Fruit fly (Drosophila melanogaster) Kc167 (cell line): Measurements from ENCODE around the gene Med.

Source experiments
- Myc ChIP-seq: fragments of >200 bp; optimal IDR thresholded peaks from 2 replicates; lab custom pipeline; 2017; ENCODE audit warnings: missing external identifiers
- Sin3A ChIP-seq: fragments of >200 bp; optimal IDR thresholded peaks from 2 replicates; lab custom pipeline; 2018; ENCODE audit warnings: missing external identifiers
- h ChIP-seq: fragments of >200 bp; optimal IDR thresholded peaks from 3 replicates; lab custom pipeline; 2018; ENCODE audit warnings: missing external identifiers
- insv ChIP-seq: fragments of >200 bp; optimal IDR thresholded peaks from 3 replicates; lab custom pipeline; 2018; ENCODE audit warnings: missing external identifiers
- psq ChIP-seq: fragments of >200 bp; optimal IDR thresholded peaks from 2 replicates; lab custom pipeline; 2017; ENCODE audit warnings: missing external identifiers
- ttk ChIP-seq: sonication (Bioruptor generic); optimal IDR thresholded peaks from 2 replicates; lab custom pipeline; 2017; ENCODE audit warnings: missing external identifiers

Med gene

DNA sequence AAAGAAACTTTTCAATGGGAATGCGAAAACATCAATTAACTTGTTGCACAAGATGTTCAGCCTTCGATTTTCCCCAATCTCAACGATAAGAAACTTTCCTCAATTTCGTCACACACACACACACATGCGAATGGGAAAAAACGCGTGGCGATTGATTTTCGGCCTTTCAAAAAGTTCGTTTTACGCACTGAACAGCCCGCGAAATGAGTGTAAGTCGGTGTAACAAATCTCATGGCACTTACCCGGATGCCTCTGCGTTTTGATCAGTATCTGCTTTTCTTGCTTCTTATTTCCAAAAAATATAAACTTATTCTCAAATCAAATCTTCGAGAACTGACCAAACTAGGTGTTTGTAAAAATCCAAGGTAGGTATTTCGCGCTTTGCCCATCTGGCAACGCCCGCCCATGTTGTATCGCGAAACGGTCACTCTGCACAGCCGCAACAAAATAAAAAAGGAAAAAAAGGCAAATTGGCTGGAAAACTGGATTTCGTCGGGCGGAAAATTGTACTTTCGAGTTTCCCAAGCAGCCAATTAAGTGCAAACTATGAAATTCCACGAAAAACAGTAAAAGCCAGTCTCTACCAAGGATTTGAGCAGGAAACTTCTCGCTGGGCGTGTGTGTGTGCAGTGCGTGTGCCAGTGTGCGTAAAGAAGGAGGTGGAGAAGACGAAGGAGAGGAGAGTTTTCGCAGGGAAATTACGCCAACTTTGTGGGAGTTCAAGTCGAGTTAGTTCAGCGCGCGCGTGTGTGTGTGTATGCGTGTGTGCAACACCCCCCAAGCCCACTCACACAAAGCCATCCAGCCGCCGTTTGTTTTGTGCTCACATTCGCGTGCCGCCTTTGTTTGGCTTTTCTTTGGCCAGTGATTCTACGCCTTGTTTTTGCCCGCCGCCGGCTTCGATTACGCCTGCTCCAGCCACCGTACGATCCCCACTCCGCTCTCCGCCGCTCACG, at the start of gene Med:
TSS of gene Med (plus strand) at position 408 of the 956 bp plus-strand sequence.
- TF ChIP-seq Sin3A: no peak
- TF ChIP-seq psq (lab: Kevin White, UChicago): no peak
- TF ChIP-seq insv (lab: Kevin White, UChicago): no peak
- TF ChIP-seq h (lab: Kevin White, UChicago): no peak
- TF ChIP-seq Myc (lab: Kevin White, UChicago): no peak
- no peak for TF ChIP-seq ttk (lab: Kevin White, UChicago)

DNA sequence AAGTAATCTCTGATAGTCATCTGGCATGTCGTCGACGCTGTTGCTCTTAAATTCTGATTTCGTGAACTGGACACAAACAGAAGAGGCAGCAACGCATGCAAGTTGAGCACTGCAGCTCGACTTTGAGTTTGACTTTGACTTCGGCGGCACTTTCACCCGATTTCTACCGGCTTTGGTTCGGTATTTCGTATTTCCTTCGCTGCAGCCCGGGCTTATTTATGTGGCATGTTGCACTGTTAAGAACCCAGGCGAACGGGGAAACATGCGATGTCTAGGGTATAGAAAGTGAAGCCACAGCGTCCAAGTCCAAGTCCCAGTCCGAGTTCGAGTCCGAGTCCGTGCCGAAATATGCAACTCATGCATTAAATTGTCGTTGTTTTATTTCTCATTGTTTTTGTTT, 46.7 kb upstream of the Med start:
- TF ChIP-seq ttk (lab: Kevin White, UChicago) (no peak), insv (lab: Kevin White, UChicago) (no peak), Myc (lab: Kevin White, UChicago) (no peak), psq (lab: Kevin White, UChicago) (no peak), h (lab: Kevin White, UChicago) (no peak), Sin3A (no peak)

- TF ChIP-seq psq (lab: Kevin White, UChicago): no peak
- no peak for TF ChIP-seq h (lab: Kevin White, UChicago)
- TF ChIP-seq Myc (lab: Kevin White, UChicago): no peak
- TF ChIP-seq Sin3A: no peak
- TF ChIP-seq ttk (lab: Kevin White, UChicago): no peak
- no peak for TF ChIP-seq insv (lab: Kevin White, UChicago)
Measured at dm6 chr3R:31564588-31564987, 46.3 kb upstream of the Med start.

- TF ChIP-seq psq (lab: Kevin White, UChicago): no peak
- TF ChIP-seq h (lab: Kevin White, UChicago): no peak
- no peak for TF ChIP-seq ttk (lab: Kevin White, UChicago)
- no peak for TF ChIP-seq Myc (lab: Kevin White, UChicago)
- TF ChIP-seq insv (lab: Kevin White, UChicago): no peak
- TF ChIP-seq Sin3A: no peak
Measured at dm6 chr3R:31565738-31566137, 45.1 kb upstream of the Med start.

dm6 chr3R:31566738-31567137, 44.1 kb upstream of the Med start:
- no peak for TF ChIP-seq insv (lab: Kevin White, UChicago)
- TF ChIP-seq Myc (lab: Kevin White, UChicago): no peak
- TF ChIP-seq Sin3A: no peak
- no peak for TF ChIP-seq h (lab: Kevin White, UChicago)
- TF ChIP-seq psq (lab: Kevin White, UChicago): no peak
- TF ChIP-seq ttk (lab: Kevin White, UChicago): no peak

DNA sequence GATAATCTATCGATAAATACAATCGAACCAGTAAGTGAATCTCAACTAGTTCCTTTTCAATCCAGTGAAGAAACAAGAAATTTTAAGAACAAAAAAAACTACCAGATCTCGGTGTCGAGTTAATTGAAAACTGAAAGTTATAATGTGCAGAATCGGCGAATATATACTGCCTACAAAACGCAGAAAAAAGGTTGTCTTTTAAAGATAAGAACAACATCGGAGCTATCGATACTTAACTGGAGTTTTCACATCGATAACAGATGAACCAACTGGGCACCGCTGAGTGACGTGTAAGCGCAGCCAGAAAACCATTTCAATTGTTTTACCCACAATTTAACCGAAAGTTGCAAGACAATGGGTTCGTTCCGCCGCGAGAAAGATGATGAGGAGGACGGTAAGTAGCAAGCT, 39.0 kb upstream of the Med start, which contains the start of gene gammaCOP:
TSS of gene gammaCOP (plus strand) at position 259 of the 408 bp plus-strand sequence.
- TF ChIP-seq ttk (lab: Kevin White, UChicago) (no peak), h (lab: Kevin White, UChicago) (no peak), Sin3A (no peak), insv (lab: Kevin White, UChicago) (no peak), psq (lab: Kevin White, UChicago) (no peak), Myc (lab: Kevin White, UChicago) (no peak)

- TF ChIP-seq psq (lab: Kevin White, UChicago) (no peak), h (lab: Kevin White, UChicago) (no peak), Sin3A (no peak), ttk (lab: Kevin White, UChicago) (no peak), insv (lab: Kevin White, UChicago) (no peak), Myc (lab: Kevin White, UChicago) (no peak)
Measured at dm6 chr3R:31577351-31577750, 33.5 kb upstream of the Med start.

DNA sequence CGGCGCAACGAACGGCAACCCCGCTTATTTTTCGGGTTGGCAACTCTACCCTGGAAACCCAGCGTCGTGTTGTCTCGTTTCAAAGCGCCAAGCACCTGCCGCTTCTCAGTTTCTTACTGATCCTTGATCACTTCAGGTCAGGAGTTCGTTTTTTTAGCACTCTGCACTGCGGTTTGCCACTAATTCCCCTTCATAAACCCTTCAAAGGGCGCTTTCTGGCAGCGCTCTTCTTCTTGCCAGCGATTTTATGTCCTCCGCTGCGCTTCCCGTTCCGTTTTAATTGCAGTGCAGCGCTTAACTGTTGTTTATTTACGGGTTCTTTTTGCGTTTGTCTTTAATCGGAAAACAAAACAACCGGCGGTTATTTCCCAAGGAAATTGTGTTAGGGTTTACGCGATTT, 30.8 kb upstream of the Med start:
- no peak for TF ChIP-seq Sin3A
- TF ChIP-seq ttk (lab: Kevin White, UChicago): no peak
- TF ChIP-seq h (lab: Kevin White, UChicago): no peak
- no peak for TF ChIP-seq psq (lab: Kevin White, UChicago)
- no peak for TF ChIP-seq Myc (lab: Kevin White, UChicago)
- TF ChIP-seq insv (lab: Kevin White, UChicago): no peak

DNA sequence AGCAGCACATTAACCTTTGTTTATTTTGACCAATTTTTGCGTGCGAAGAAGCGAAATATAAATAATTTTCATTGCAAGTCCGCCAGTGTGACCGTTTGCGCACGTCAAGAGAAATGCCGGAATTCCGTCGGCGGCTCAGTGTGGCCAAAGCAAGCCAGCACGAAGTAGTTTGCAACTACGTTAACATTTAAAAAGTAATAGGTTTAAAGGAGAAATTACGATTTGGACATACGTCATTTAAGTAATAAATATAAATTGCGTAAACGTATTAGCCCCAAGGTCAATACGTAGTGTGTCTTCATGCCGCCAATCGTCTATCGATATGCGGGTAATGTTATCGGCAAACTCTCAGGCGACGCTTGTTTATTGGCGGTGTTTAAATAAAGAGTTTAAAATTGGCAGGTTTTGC, 30.3 kb upstream of the Med start, which contains the start of the genes pygo and rod:
TSS of gene pygo (minus strand) at position 114 of the 409 bp plus-strand sequence.
TSS of gene rod (plus strand) at position 366 of the 409 bp plus-strand sequence.
- no peak for TF ChIP-seq ttk (lab: Kevin White, UChicago)
- TF ChIP-seq Myc (lab: Kevin White, UChicago): no peak
- TF ChIP-seq Sin3A: no peak
- TF ChIP-seq insv (lab: Kevin White, UChicago): no peak
- TF ChIP-seq h (lab: Kevin White, UChicago): no peak
- TF ChIP-seq psq (lab: Kevin White, UChicago): no peak

DNA sequence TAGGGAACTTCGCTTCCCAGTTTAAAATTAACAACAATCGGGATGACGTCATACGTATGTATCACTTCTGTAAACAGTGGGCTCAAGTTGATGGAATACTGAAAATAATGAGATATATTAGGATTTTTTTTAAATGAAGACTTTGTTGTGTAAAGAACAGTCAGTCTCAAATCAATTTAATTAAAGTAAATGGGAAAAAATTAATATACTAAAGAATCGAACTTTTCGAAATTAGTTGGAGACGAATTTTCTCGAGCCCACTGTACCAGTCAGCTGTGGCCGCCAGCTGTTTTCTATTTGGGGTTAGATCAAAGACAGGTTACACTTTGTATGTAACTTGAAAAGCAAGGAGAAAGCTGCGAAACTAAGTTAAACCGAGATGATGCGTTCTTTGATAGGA, 22.5 kb upstream of the Med start, which contains the start of gene CG1635:
TSS of gene CG1635 (plus strand) at position 300 of the 400 bp plus-strand sequence.
- no peak for TF ChIP-seq Sin3A
- TF ChIP-seq Myc (lab: Kevin White, UChicago): no peak
- no peak for TF ChIP-seq h (lab: Kevin White, UChicago)
- no peak for TF ChIP-seq ttk (lab: Kevin White, UChicago)
- TF ChIP-seq psq (lab: Kevin White, UChicago): no peak

DNA sequence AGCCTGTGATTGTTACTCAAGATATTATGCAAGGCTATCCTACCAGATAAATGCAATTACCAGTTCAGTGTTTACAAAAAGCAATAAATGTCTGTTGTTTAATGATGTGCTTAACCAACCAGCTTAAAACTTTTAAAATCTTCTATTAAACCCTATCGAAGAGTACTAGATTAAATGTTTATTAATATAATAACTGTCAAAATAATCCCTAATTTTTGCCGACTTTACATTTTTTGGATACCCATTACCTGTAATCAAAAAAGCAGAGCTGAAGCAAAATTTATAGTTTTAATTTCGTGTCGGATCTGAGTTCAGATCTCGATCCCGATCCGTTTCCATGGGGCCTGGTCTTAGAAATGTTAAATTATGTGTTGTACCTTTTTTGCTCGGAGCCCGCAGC, 20.6 kb upstream of the Med start, which contains the start of gene CG1638:
TSS of gene CG1638 (plus strand) at position 301 of the 400 bp plus-strand sequence.
- no peak for TF ChIP-seq h (lab: Kevin White, UChicago)
- TF ChIP-seq psq (lab: Kevin White, UChicago): no peak
- TF ChIP-seq Sin3A: no peak
- TF ChIP-seq Myc (lab: Kevin White, UChicago): no peak
- no peak for TF ChIP-seq ttk (lab: Kevin White, UChicago)
- no peak for TF ChIP-seq insv (lab: Kevin White, UChicago)
